Worm (Caenorhabditis elegans) whole organism, late embryonic: ENCODE results near the gene C33G8.2.

Experiments used
- C38D4.7 ChIP-seq: fragments of 200-800 bp; sonication (Bioruptor generic); optimal IDR thresholded peaks from 2 replicates; lab custom pipeline; 2018; ENCODE audit warnings: mild to moderate bottlenecking, missing genetic modification characterization, moderate library complexity, missing compliant biosample characterization
- F13H6.1 ChIP-seq: sonication (generic microtip); optimal IDR thresholded peaks from 2 replicates; lab custom pipeline; 2016; ENCODE audit warnings: missing genetic modification characterization, missing compliant biosample characterization
- K02D7.2 ChIP-seq: sonication (generic microtip); optimal IDR thresholded peaks from 2 replicates; lab custom pipeline; 2017; ENCODE audit warnings: mild to moderate bottlenecking, missing genetic modification characterization, missing compliant biosample characterization
- T23F11.4 ChIP-seq: fragments of 200-800 bp; sonication (Bioruptor generic); optimal IDR thresholded peaks from 2 replicates; lab custom pipeline; 2018; ENCODE audit warnings: mild to moderate bottlenecking, missing genetic modification characterization, missing compliant biosample characterization
- ahr-1 ChIP-seq: sonication (generic microtip); optimal IDR thresholded peaks from 2 replicates; lab custom pipeline; 2016; ENCODE audit warnings: missing genetic modification characterization, missing compliant biosample characterization
- ceh-14 ChIP-seq: sonication (generic microtip); optimal IDR thresholded peaks from 2 replicates; lab custom pipeline; 2016; ENCODE audit warnings: missing genotype, missing genetic modification characterization, missing compliant biosample characterization
- ceh-18 ChIP-seq: sonication (generic microtip); optimal IDR thresholded peaks from 2 replicates; lab custom pipeline; 2016; ENCODE audit warnings: missing genetic modification characterization, missing compliant biosample characterization
- ceh-22 ChIP-seq: sonication (generic microtip); optimal IDR thresholded peaks from 2 replicates; lab custom pipeline; 2017; ENCODE audit warnings: missing biosample characterization, missing genetic modification characterization
- ceh-24 ChIP-seq: sonication (generic microtip); optimal IDR thresholded peaks from 2 replicates; lab custom pipeline; 2016; ENCODE audit warnings: mild to moderate bottlenecking, missing genetic modification characterization, missing compliant biosample characterization
- ceh-30 ChIP-seq: fragments of 150-350 bp; optimal IDR thresholded peaks from 2 replicates; lab custom pipeline; 2014; ENCODE audit warnings: missing biosample characterization, missing genetic modification characterization
- ceh-45 ChIP-seq: fragments of 200-800 bp; sonication (Bioruptor generic); IDR thresholded peaks from 2 replicates; pipeline ENCODE4 v1.3.6; 2022; ENCODE audit warnings: missing genetic modification reagents, missing genetic modification characterization, missing compliant biosample characterization
- ceh-48 ChIP-seq: sonication (generic microtip); optimal IDR thresholded peaks from 2 replicates; lab custom pipeline; 2016; ENCODE audit warnings: missing genetic modification characterization, inconsistent platforms, missing compliant biosample characterization
- ceh-6 ChIP-seq: fragments of 200-800 bp; sonication (Bioruptor generic); optimal IDR thresholded peaks from 2 replicates; lab custom pipeline; 2018; ENCODE audit warnings: mild to moderate bottlenecking, missing genetic modification characterization, missing compliant biosample characterization
- dmd-4 ChIP-seq: sonication (generic microtip); optimal IDR thresholded peaks from 2 replicates; lab custom pipeline; 2016; ENCODE audit warnings: borderline replicate concordance, missing genetic modification characterization, missing compliant biosample characterization
- elt-2 ChIP-seq: sonication (generic microtip); optimal IDR thresholded peaks from 2 replicates; lab custom pipeline; 2016; ENCODE audit warnings: missing genetic modification reagents, missing genetic modification characterization, missing compliant biosample characterization
- elt-4 ChIP-seq: sonication (generic microtip); optimal IDR thresholded peaks from 2 replicates; lab custom pipeline; 2016; ENCODE audit warnings: missing genetic modification characterization, missing compliant biosample characterization
- ets-4 ChIP-seq: sonication (generic microtip); optimal IDR thresholded peaks from 2 replicates; lab custom pipeline; 2016; ENCODE audit warnings: missing genetic modification characterization, missing compliant biosample characterization
- eyg-1 ChIP-seq: sonication (generic microtip); optimal IDR thresholded peaks from 2 replicates; lab custom pipeline; 2016; ENCODE audit warnings: missing genotype, missing genetic modification characterization, missing compliant biosample characterization
- fax-1 ChIP-seq: sonication (generic microtip); optimal IDR thresholded peaks from 2 replicates; lab custom pipeline; 2016; ENCODE audit warnings: missing genotype, missing genetic modification characterization, missing compliant biosample characterization
- fkh-10 ChIP-seq: fragments of 150-350 bp; optimal IDR thresholded peaks from 2 replicates; lab custom pipeline; 2014; ENCODE audit warnings: missing biosample characterization, missing genetic modification reagents, missing genetic modification characterization
- fkh-6 ChIP-seq: sonication (generic microtip); optimal IDR thresholded peaks from 2 replicates; lab custom pipeline; 2016; ENCODE audit warnings: missing genetic modification characterization, missing compliant biosample characterization
- gmeb-2 ChIP-seq: sonication (generic microtip); optimal IDR thresholded peaks from 2 replicates; lab custom pipeline; 2016; ENCODE audit warnings: missing genetic modification characterization, inconsistent platforms, missing compliant biosample characterization
- hlh-30 ChIP-seq: sonication (generic microtip); optimal IDR thresholded peaks from 2 replicates; lab custom pipeline; 2017; ENCODE audit warnings: antibody characterized with exemption, missing genetic modification characterization, missing compliant biosample characterization; ENCODE audit not compliant: insufficient read depth
- hlh-8 ChIP-seq: sonication (generic microtip); optimal IDR thresholded peaks from 2 replicates; lab custom pipeline; 2016; ENCODE audit warnings: missing genotype, missing genetic modification characterization, missing compliant biosample characterization
- lin-11 ChIP-seq: fragments of 200-800 bp; sonication (Bioruptor generic); optimal IDR thresholded peaks from 2 replicates; lab custom pipeline; 2018; ENCODE audit warnings: mild to moderate bottlenecking, missing genetic modification characterization, missing compliant biosample characterization
- madf-2 ChIP-seq: sonication (generic microtip); optimal IDR thresholded peaks from 2 replicates; lab custom pipeline; 2017; ENCODE audit warnings: missing genetic modification characterization, missing compliant biosample characterization
- nfya-1 ChIP-seq: sonication (generic microtip); optimal IDR thresholded peaks from 2 replicates; lab custom pipeline; 2017; ENCODE audit warnings: missing genetic modification characterization, mild to moderate bottlenecking, missing compliant biosample characterization, antibody characterized with exemption, moderate library complexity
- nhr-11 ChIP-seq: fragments of 150-350 bp; optimal IDR thresholded peaks from 2 replicates; lab custom pipeline; 2014; ENCODE audit warnings: missing biosample characterization, missing genetic modification characterization
- nhr-232 ChIP-seq: sonication (generic microtip); optimal IDR thresholded peaks from 2 replicates; lab custom pipeline; 2016; ENCODE audit warnings: missing genetic modification characterization, missing compliant biosample characterization
- npax-4 ChIP-seq: sonication (generic microtip); optimal IDR thresholded peaks from 2 replicates; lab custom pipeline; 2016; ENCODE audit warnings: missing genetic modification characterization, missing compliant biosample characterization
- pax-1 ChIP-seq: fragments of 150-350 bp; optimal IDR thresholded peaks from 2 replicates; lab custom pipeline; 2014; ENCODE audit warnings: missing biosample characterization, missing genetic modification characterization
- pha-2 ChIP-seq: sonication (generic microtip); optimal IDR thresholded peaks from 2 replicates; lab custom pipeline; 2017; ENCODE audit warnings: mild to moderate bottlenecking, missing genetic modification characterization, missing compliant biosample characterization
- pha-4 ChIP-seq: fragments of 150-350 bp; optimal IDR thresholded peaks from 2 replicates; lab custom pipeline; 2018; ENCODE audit warnings: missing biosample characterization, missing genetic modification reagents, missing genetic modification characterization
- pqm-1 ChIP-seq: sonication (generic microtip); optimal IDR thresholded peaks from 2 replicates; lab custom pipeline; 2016; ENCODE audit warnings: missing genetic modification characterization, missing compliant biosample characterization
- pros-1 ChIP-seq: fragments of 150-350 bp; optimal IDR thresholded peaks from 2 replicates; lab custom pipeline; 2014; ENCODE audit warnings: missing biosample characterization, missing genetic modification reagents, missing genetic modification characterization
- ref-2 ChIP-seq: sonication (generic microtip); optimal IDR thresholded peaks from 2 replicates; lab custom pipeline; 2016; ENCODE audit warnings: missing genetic modification characterization, missing compliant biosample characterization
- sdc-2 ChIP-seq: sonication (generic microtip); optimal IDR thresholded peaks from 2 replicates; lab custom pipeline; 2016; ENCODE audit warnings: missing genotype, missing genetic modification characterization, missing compliant biosample characterization
- sox-2 ChIP-seq: fragments of 200-800 bp; sonication (Bioruptor generic); IDR thresholded peaks from 2 replicates; pipeline ENCODE4 v1.3.6; 2022; ENCODE audit warnings: missing genetic modification reagents, missing genetic modification characterization, missing compliant biosample characterization
- sox-4 ChIP-seq: sonication (generic microtip); optimal IDR thresholded peaks from 2 replicates; lab custom pipeline; 2017; ENCODE audit warnings: mild to moderate bottlenecking, missing genetic modification characterization, inconsistent platforms, missing compliant biosample characterization
- ttx-3 ChIP-seq: sonication (generic microtip); optimal IDR thresholded peaks from 2 replicates; lab custom pipeline; 2016; ENCODE audit warnings: missing genetic modification reagents, missing genetic modification characterization, missing compliant biosample characterization
- unc-42 ChIP-seq: sonication (generic microtip); optimal IDR thresholded peaks from 2 replicates; lab custom pipeline; 2016; ENCODE audit warnings: missing genotype, missing genetic modification characterization, missing compliant biosample characterization
- unc-86 ChIP-seq: sonication (generic microtip); optimal IDR thresholded peaks from 2 replicates; lab custom pipeline; 2016; ENCODE audit warnings: missing genetic modification characterization, missing compliant biosample characterization
- zip-5 ChIP-seq: sonication (generic microtip); optimal IDR thresholded peaks from 2 replicates; lab custom pipeline; 2016; ENCODE audit warnings: missing genetic modification characterization, missing compliant biosample characterization

The C33G8.2 gene

DNA sequence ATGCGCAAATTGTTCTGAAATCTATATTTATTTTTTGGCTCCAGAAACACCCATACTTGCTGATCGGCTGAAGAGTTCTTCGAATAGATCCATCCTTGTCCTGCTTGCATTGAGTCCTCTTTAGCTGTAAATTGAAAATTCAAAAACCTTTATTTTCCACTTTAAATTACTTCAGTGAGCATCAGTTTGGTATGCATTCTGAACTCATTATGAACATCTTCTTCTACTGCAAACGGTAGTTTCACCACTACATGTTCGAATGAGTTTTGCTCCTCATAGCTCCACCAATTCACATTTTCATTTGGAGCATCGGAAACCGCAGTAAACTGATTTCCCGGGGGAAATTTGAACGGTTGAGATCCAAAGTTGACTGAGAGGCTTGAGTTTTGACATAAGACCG lies 40.6 kb downstream of the C33G8.2 start:
- TF ChIP-seq lin-11 (no peak), sox-2 (GFP tag; lab: Robert Waterston, UW) (no peak), ceh-24 (tag; lab: Kevin White, UChicago) (no peak), fax-1 (tag; lab: Kevin White, UChicago) (no peak), npax-4 (tag; lab: Kevin White, UChicago) (no peak), sox-4 (tag; lab: Kevin White, UChicago) (no peak), ceh-22 (no peak), ceh-30 (tag; lab: Kevin White, UChicago) (no peak), ets-4 (tag; lab: Kevin White, UChicago) (no peak), elt-2 (tag; lab: Kevin White, UChicago) (no peak), sdc-2 (tag; lab: Kevin White, UChicago) (no peak)

DNA sequence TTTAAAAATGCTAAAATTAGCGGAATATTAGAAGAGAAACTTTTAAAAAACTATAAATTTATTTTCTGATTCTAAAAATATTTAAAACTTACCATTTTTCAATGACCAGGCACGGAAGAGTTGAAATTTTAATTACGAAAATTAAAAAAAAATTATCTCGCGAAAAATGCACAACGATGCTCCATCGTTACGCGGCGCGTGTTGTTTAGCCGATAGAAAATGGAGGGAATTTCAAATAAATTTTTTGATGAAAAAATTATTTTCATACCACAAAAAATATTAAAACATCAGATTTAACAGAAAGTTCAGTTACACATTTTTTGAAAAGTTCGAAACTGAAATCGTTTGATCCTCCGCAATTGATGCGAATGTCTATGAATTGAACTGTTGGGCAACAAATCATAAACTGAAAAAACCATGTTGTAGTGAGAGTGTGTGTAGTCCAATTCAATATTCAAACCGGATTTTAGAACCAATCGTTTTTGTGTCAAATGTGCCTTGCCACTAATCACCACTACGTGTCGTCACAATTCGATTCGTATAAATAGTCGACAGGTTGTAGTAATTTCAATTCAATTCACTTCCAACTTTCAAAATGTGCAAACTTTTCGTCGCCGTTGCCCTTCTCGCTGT lies 41.7 kb downstream of the C33G8.2 start, which contains the start of the genes tofu-2 and spig-1:
Gene tofu-2, minus strand, starts transcription at position 116 of the 633 bp plus-strand sequence.
Gene spig-1, plus strand, starts transcription at position 583 of the 633 bp plus-strand sequence.
- TF ChIP-seq pqm-1 (tag; lab: Kevin White, UChicago): no peak
- TF ChIP-seq ceh-45: no peak
- TF ChIP-seq ceh-24 (tag; lab: Kevin White, UChicago): no peak
- TF ChIP-seq pros-1 (tag; lab: Kevin White, UChicago): no peak
- no peak for TF ChIP-seq hlh-30 (tag; lab: Kevin White, UChicago)
- TF ChIP-seq nhr-11 (tag; lab: Kevin White, UChicago): no peak
- TF ChIP-seq C38D4.7 (GFP tag; lab: Kevin White, UChicago): no peak
- no peak for TF ChIP-seq zip-5 (tag; lab: Kevin White, UChicago)
- TF ChIP-seq K02D7.2 (tag; lab: Kevin White, UChicago): no peak
- no peak for TF ChIP-seq nfya-1 (tag; lab: Kevin White, UChicago)
- no peak for TF ChIP-seq F13H6.1 (tag; lab: Kevin White, UChicago)
- TF ChIP-seq ceh-18: no peak
- TF ChIP-seq ref-2: no peak
- no peak for TF ChIP-seq fkh-6 (tag; lab: Kevin White, UChicago)
- TF ChIP-seq dmd-4 (tag; lab: Kevin White, UChicago): no peak
- TF ChIP-seq ceh-6: no peak
- TF ChIP-seq eyg-1: no peak
- no peak for TF ChIP-seq unc-42 (tag; lab: Kevin White, UChicago)

DNA sequence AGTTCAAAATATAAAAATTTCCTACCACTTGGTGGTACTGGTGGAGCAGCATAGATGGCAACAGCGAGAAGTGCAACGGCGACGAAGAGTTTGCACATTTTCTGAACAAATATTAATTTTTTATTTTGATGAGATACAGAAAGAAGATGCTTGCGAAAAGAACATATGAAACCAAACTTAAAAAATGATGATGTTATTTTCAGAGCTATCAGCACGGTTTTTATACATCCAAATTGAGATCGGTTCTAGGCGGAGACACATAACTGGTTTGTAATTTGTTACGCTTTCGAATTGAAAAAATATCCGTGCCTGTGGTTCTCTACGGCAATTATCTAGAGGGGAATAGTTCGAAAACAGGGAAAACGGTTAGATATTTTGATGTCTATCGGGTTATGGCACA lies 43.5 kb downstream of the C33G8.2 start, which contains the start of gene txt-17:
Gene txt-17, minus strand, starts transcription at position 101 of the 400 bp plus-strand sequence.
- TF ChIP-seq pros-1 (tag; lab: Kevin White, UChicago) (no peak), fax-1 (tag; lab: Kevin White, UChicago) (no peak), zip-5 (tag; lab: Kevin White, UChicago) (no peak), npax-4 (tag; lab: Kevin White, UChicago) (no peak), gmeb-2 (tag; lab: Kevin White, UChicago) (no peak), ref-2 (no peak), hlh-8 (tag; lab: Kevin White, UChicago) (no peak), hlh-30 (tag; lab: Kevin White, UChicago) (no peak), pha-2 (tag; lab: Kevin White, UChicago) (no peak), T23F11.4 (GFP tag; lab: Kevin White, UChicago) (no peak), unc-86 (no peak), nhr-232 (no peak), elt-4 (tag; lab: Kevin White, UChicago) (no peak), ets-4 (tag; lab: Kevin White, UChicago) (no peak)

DNA sequence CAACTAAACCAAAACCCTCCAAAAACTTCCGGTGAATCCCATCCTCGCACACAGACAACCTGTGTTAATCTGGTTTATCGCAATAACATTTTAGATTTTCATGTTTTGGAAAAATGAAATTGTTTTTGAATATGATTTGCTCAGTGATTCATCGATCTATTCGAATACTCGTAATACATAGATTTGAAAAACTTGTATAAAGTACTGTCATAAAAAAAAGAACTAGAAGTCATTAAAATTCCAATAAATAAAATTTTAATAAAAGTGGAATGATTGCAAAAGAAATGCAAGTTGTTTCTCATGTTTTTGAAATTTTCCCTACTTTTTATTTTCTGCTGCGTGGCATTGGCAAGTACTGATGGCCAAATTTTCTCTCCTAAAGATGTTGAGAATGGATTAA lies 45.0 kb downstream of the C33G8.2 start, which contains the start of gene spig-8:
Gene spig-8, plus strand, starts transcription at position 301 of the 400 bp plus-strand sequence.
- TF ChIP-seq lin-11 (no peak), K02D7.2 (tag; lab: Kevin White, UChicago) (no peak), nhr-232 (no peak), pha-4 (tag; lab: Kevin White, UChicago) (no peak), ceh-48 (tag; lab: Kevin White, UChicago) (no peak), fkh-10 (GFP tag; lab: Kevin White, UChicago) (no peak), ceh-6 (no peak), zip-5 (tag; lab: Kevin White, UChicago) (no peak), ttx-3 (no peak), ahr-1 (tag; lab: Kevin White, UChicago) (no peak), F13H6.1 (tag; lab: Kevin White, UChicago) (no peak), ceh-18 (no peak), madf-2 (no peak), ceh-14 (no peak), pax-1 (no peak)
